Worm (Caenorhabditis elegans): ENCODE measurements around the gene rod-1.

Gene rod-1

DNA sequence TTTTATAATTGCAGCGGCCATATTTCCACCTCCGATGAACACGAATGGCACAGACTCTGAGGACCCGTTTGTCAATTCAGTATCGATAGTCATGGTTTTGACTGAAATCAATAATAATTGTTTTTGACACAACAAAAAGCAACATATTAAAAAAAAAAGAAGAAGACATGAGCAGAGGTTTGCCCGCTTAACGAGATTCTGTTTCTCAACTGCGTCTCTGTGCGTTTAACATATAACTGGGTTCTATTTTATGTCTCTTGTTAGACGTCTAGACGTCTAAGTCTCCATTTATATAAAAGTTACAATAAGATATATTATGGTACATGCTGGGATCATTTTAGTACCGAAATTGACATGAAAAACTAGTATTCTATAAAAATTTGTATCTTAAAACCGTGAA lies 1.1 kb upstream of the rod-1 start, which contains the start of gene pycr-4:
pycr-4 (minus strand) TSS at position 101 of the 400 bp plus-strand sequence.
- TF ChIP-seq ztf-29 (GFP tag; IDR thresholded peaks at IDR 0.05): no peak

DNA sequence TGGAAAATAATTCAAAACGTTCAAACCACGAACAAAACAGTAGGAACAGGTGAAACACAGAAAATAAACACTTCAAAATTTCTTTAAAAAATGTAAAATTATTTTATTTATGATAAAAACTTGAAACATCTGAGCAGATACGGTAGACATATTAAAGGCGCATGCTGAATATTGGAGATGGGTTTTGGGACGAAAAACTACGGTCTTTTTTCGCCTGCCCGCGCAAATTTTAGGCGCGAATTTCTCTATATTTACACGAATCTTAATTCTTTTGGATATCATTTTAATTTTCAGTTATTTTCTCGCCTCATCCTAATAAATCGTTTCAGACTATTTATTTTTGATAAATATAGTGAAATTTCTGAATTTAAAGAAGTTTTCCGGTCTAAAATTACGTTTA lies 555 bp upstream of the rod-1 start:
- no peak for TF ChIP-seq klf-2 (GFP tag; conservative IDR thresholded peaks at IDR 0.05)
- TF ChIP-seq ztf-29 (GFP tag; IDR thresholded peaks at IDR 0.05): no peak
- no peak for TF ChIP-seq tab-1 (GFP tag; IDR thresholded peaks at IDR 0.05)
- no peak for TF ChIP-seq T22C8.4 (GFP tag; IDR thresholded peaks at IDR 0.05)
- TF ChIP-seq ztf-23 (GFP tag; IDR thresholded peaks at IDR 0.05): no peak
- no peak for TF ChIP-seq flt-1 (GFP tag; IDR thresholded peaks at IDR 0.05)
- no peak for TF ChIP-seq ref-1 (GFP tag; conservative IDR thresholded peaks at IDR 0.05)
- TF ChIP-seq cog-1 (tag; optimal IDR thresholded peaks at IDR 0.05): no peak
- TF ChIP-seq med-1 (GFP tag; optimal IDR thresholded peaks at IDR 0.05; ENCODE audit: insufficient read depth): no peak

DNA sequence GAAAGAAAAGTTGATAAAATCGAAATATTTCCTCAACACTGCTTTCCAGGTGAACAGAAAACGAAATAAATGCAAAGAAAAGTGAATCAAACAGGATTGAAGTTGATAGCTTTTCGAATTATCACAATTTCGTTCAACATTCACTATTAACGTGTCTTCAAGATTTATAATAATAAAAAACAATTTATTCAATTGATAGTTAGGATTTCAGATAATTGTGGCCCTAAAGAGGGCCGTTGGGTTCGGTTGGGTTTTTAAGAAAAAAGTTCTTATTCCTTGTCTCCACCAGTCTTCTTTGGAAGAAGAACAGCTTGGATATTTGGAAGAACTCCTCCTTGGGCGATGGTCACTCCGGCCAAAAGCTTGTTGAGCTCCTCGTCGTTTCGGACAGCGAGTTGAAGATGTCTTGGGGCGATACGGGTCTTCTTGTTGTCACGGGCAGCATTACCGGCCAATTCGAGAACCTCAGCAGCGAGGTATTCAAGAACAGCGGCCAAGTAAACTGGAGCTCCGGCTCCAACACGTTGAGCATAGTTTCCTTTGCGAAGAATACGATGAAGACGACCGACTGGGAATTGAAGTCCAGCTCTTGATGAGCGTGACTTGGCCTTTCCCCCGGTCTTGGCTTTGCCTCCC lies 7.4 kb downstream of the rod-1 start:
- TF ChIP-seq ref-1 (GFP tag; conservative IDR thresholded peaks at IDR 0.05) (peak; percentile 32; the same call in 1 of the 2 replicates), tab-1 (GFP tag; IDR thresholded peaks at IDR 0.05) (0 out of 2 replicates have a peak, but pooled peaks have one; percentile 8), ztf-23 (GFP tag; IDR thresholded peaks at IDR 0.05) (0 out of 2 replicates have a peak, but pooled peaks have one; percentile 9)

DNA sequence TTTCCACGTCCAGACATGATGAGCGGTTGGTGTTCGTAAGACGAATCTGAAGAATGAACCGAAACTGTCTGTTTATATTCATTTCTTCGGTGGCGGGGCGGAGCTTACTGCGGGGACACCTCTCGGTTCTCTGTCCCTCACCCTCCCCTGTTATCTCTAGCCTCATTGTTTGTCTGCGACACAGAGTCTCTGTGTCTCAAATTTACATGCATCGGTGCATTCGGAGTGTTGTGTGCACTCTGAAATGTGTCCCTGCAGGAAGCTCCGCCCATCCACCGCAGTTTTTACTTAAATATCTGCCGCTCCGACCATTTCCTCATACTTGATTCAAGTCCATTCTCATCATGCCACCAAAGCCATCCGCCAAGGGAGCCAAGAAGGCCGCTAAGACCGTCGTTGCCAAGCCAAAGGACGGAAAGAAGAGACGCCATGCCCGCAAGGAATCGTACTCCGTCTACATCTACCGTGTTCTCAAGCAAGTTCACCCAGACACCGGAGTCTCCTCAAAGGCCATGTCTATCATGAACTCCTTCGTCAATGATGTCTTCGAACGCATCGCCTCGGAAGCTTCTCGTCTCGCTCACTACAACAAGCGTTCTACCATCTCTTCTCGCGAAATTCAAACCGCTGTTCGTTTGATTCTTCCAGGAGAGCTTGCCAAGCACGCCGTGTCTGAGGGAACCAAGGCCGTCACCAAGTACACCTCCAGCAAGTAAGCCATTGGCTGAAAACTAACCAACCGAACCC lies 8.1 kb downstream of the rod-1 start, which contains the start of the genes his-61 and his-62:
his-61 (minus strand) TSS at position 17 of the 747 bp plus-strand sequence.
his-62 (plus strand) TSS at position 345 of the 747 bp plus-strand sequence.
- no peak for TF ChIP-seq med-1 (GFP tag; optimal IDR thresholded peaks at IDR 0.05; ENCODE audit: insufficient read depth)
- TF ChIP-seq cog-1 (tag; optimal IDR thresholded peaks at IDR 0.05): peak; percentile 97
- TF ChIP-seq flt-1 (GFP tag; IDR thresholded peaks at IDR 0.05): peak; percentile 58
- peak; percentile 73 for TF ChIP-seq klf-2 (GFP tag; conservative IDR thresholded peaks at IDR 0.05)
- no peak for TF ChIP-seq T22C8.4 (GFP tag; IDR thresholded peaks at IDR 0.05)
- no peak; the same call in 1 of the 2 replicates for TF ChIP-seq ztf-29 (GFP tag; IDR thresholded peaks at IDR 0.05)
- TF ChIP-seq ztf-23 (GFP tag; IDR thresholded peaks at IDR 0.05): 0 out of 2 replicates have a peak, but pooled peaks have one; percentile 4
- no peak for TF ChIP-seq tab-1 (GFP tag; IDR thresholded peaks at IDR 0.05)
- TF ChIP-seq ref-1 (GFP tag; conservative IDR thresholded peaks at IDR 0.05): no peak

DNA sequence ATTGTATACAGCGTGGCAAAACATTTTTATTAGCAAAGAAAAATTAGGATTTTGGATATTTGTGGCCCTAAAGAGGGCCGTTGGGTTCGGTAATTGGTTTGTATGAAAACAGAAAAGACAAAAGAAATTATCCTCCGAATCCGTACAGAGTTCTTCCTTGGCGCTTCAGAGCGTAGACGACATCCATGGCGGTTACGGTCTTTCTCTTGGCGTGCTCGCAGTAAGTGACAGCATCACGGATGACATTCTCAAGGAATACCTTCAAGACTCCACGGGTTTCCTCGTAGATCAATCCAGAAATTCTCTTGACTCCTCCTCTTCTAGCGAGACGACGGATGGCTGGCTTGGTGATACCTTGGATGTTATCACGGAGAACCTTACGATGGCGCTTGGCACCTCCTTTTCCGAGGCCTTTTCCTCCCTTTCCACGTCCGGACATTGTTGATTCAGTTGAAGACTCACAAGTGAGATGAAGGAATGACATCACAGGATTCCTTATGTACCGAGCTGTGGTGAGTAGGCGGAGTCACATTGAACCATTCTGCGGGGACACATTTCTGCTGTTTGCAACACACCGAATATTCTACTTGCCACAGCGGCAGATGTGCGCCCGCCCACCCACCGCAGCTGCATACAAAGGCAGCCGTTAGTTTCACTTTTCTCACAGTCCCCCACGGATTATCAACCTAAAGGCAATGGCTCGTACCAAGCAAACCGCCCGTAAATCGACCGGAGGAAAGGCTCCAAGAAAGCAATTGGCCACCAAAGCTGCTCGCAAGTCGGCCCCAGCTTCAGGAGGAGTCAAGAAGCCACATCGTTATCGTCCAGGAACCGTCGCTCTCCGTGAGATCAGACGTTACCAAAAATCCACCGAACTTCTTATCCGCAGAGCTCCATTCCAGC lies 9.6 kb downstream of the rod-1 start, which contains the start of the genes his-60 and his-59:
his-60 (minus strand) TSS at position 439 of the 903 bp plus-strand sequence.
his-59 (plus strand) TSS at position 696 of the 903 bp plus-strand sequence.
- TF ChIP-seq ref-1 (GFP tag; conservative IDR thresholded peaks at IDR 0.05) (no peak), ztf-29 (GFP tag; IDR thresholded peaks at IDR 0.05) (no peak; the same call in 1 of the 2 replicates), T22C8.4 (GFP tag; IDR thresholded peaks at IDR 0.05) (0 out of 2 replicates have a peak, but pooled peaks have one; percentile 6), klf-2 (GFP tag; conservative IDR thresholded peaks at IDR 0.05) (no peak), flt-1 (GFP tag; IDR thresholded peaks at IDR 0.05) (peak; percentile 90), med-1 (GFP tag; optimal IDR thresholded peaks at IDR 0.05; ENCODE audit: insufficient read depth) (no peak), tab-1 (GFP tag; IDR thresholded peaks at IDR 0.05) (no peak; the same call in 1 of the 2 replicates), cog-1 (tag; optimal IDR thresholded peaks at IDR 0.05) (peak; percentile 60), ztf-23 (GFP tag; IDR thresholded peaks at IDR 0.05) (peak; percentile 67; the same call in 1 of the 2 replicates)

DNA sequence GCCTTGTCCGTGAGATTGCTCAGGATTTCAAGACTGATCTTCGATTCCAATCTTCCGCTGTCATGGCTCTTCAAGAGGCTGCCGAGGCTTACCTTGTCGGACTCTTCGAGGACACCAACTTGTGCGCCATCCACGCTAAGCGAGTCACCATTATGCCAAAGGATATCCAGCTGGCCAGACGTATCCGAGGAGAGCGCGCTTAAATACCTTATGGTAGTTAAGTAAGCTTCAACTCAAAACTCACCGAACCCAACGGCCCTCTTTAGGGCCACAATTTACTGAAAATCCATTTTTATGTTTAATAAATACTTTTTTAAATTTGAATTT lies 10.2 kb downstream of the rod-1 start:
- peak; percentile 65 for TF ChIP-seq flt-1 (GFP tag; IDR thresholded peaks at IDR 0.05)
- no peak for TF ChIP-seq ztf-23 (GFP tag; IDR thresholded peaks at IDR 0.05)
- TF ChIP-seq cog-1 (tag; optimal IDR thresholded peaks at IDR 0.05): no peak
- TF ChIP-seq ztf-29 (GFP tag; IDR thresholded peaks at IDR 0.05): no peak
- no peak for TF ChIP-seq tab-1 (GFP tag; IDR thresholded peaks at IDR 0.05)

DNA sequence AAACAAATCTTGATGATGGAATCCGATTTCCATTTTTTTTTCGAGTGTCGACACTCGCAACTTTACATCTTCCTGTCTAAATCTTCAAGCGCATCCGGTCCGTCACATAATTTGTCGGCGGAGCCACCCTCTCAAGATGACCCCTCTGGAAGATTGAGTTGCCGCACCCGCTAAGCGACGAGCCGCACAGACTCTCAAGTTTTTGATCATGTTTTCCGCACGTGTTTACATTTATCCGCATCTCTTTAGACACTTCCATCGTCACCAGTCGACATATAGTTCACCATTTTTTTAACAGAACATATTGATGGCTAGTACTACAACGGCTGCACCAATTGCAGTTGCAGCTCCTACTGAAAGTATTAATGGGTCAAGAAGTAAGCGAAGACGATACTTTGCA lies 13.2 kb downstream of the rod-1 start, which contains the start of gene F55G1.1:
F55G1.1 (plus strand) TSS at position 301 of the 400 bp plus-strand sequence.
- no peak for TF ChIP-seq klf-2 (GFP tag; conservative IDR thresholded peaks at IDR 0.05)
- TF ChIP-seq ref-1 (GFP tag; conservative IDR thresholded peaks at IDR 0.05): no peak
- TF ChIP-seq ztf-23 (GFP tag; IDR thresholded peaks at IDR 0.05): no peak

DNA sequence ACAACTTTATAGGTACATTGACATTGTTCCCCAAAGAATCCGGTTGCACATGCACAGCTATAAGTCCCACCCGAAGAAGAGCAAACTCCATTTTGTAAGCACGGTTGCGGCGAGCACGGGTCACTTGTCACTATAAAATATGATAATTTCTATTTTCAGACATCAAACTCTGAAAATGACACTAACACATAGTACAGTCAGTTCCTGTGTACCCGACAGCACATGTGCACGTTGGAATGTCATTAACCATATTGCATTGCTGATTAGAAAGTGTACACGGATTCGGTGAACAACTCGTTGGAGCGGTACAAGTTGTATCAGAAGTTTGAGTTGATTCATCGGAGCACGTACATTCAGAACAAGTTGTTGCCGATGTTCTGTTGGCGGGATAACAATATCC lies 19.0 kb downstream of the rod-1 start:
- TF ChIP-seq T22C8.4 (GFP tag; IDR thresholded peaks at IDR 0.05): no peak
- no peak for TF ChIP-seq ref-1 (GFP tag; conservative IDR thresholded peaks at IDR 0.05)
- TF ChIP-seq flt-1 (GFP tag; IDR thresholded peaks at IDR 0.05): no peak
- no peak for TF ChIP-seq med-1 (GFP tag; optimal IDR thresholded peaks at IDR 0.05; ENCODE audit: insufficient read depth)
- no peak for TF ChIP-seq cog-1 (tag; optimal IDR thresholded peaks at IDR 0.05)
- no peak for TF ChIP-seq ztf-23 (GFP tag; IDR thresholded peaks at IDR 0.05)
- TF ChIP-seq klf-2 (GFP tag; conservative IDR thresholded peaks at IDR 0.05): no peak
- TF ChIP-seq tab-1 (GFP tag; IDR thresholded peaks at IDR 0.05): no peak
- TF ChIP-seq ztf-29 (GFP tag; IDR thresholded peaks at IDR 0.05): no peak

DNA sequence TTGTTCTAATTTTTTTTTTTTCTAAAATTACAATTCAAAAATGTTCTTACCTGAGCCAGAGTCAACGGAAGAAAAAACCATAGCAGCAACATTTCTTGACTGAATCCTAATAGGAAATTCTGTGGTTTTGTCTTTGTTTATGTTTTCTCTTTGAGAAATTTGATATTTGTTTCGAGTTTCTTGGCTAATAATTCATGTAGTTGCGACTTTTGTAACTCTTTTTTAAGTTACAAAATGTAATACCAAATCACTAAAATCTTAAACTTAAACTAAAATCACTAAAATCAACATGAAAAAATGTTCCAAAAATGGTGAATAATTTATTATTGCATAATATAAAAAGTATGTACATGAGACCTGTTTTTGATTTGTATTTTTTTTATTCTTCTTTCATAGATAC lies 19.5 kb downstream of the rod-1 start, which contains the start of gene egas-4:
egas-4 (minus strand) TSS at position 101 of the 400 bp plus-strand sequence.
- TF ChIP-seq klf-2 (GFP tag; conservative IDR thresholded peaks at IDR 0.05) (no peak), ztf-29 (GFP tag; IDR thresholded peaks at IDR 0.05) (no peak), ref-1 (GFP tag; conservative IDR thresholded peaks at IDR 0.05) (no peak), cog-1 (tag; optimal IDR thresholded peaks at IDR 0.05) (no peak), med-1 (GFP tag; optimal IDR thresholded peaks at IDR 0.05; ENCODE audit: insufficient read depth) (no peak), ztf-23 (GFP tag; IDR thresholded peaks at IDR 0.05) (no peak), flt-1 (GFP tag; IDR thresholded peaks at IDR 0.05) (no peak), T22C8.4 (GFP tag; IDR thresholded peaks at IDR 0.05) (no peak), tab-1 (GFP tag; IDR thresholded peaks at IDR 0.05) (no peak)

All from whole organism, midembryonic.